Worm (Caenorhabditis elegans): Measurements from ENCODE around the gene cyp-35A4.
A peak's percentile ranks its signal among the peaks of the same experiment; 100 is the strongest.

The cyp-35A4 gene

DNA sequence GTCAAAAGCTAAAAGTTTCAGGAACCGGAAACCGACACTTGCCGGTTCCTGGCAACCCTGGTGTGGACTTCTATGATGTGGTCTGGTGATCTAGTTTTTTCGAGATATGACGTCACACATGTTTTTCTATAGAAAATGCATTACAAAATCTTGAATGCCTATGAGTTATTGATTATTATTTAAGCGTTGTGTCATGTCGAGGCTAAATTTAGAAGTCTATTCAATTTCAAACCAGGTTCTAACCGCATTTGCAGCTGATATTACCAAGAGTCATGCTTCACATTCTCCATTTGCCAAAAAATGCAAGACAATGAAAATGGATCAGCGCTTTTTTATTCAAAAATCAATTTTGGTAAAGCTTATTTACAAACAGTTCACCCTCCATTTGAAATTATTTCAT is 12.2 kb upstream of the cyp-35A4 start, which contains the start of gene K09D9.3:
Gene K09D9.3, plus strand, starts transcription at position 301 of the 400 bp plus-strand sequence.
- no peak for TF ChIP-seq dao-5 (tag; optimal IDR thresholded peaks at IDR 0.05)
- no peak for TF ChIP-seq him-1 (tag; optimal IDR thresholded peaks at IDR 0.05)
- no peak for TF ChIP-seq W03F9.2 (tag; optimal IDR thresholded peaks at IDR 0.05)

DNA sequence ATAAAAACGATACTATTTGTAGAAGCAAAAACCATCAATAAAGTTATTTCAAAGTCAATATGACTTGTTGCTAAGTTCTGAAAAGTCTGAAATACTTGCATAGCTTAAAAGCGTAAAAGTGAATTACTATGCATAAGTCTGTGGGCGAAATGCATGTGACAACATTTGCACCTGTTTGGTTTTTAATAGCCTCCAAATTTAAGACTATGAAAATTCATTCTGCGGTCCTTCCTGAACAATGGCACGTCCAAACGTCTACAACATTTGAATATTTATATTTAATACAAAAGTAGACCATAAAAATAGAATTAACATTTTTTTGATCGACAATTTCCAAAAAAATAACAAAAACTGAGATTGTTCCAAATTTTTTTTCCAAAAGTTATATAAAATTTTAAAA is 9.6 kb upstream of the cyp-35A4 start, which contains the start of gene K09D9.14:
Gene K09D9.14, minus strand, starts transcription at position 101 of the 400 bp plus-strand sequence.
- TF ChIP-seq dao-5 (tag; optimal IDR thresholded peaks at IDR 0.05) (no peak), W03F9.2 (tag; optimal IDR thresholded peaks at IDR 0.05) (no peak), him-1 (tag; optimal IDR thresholded peaks at IDR 0.05) (no peak)

DNA sequence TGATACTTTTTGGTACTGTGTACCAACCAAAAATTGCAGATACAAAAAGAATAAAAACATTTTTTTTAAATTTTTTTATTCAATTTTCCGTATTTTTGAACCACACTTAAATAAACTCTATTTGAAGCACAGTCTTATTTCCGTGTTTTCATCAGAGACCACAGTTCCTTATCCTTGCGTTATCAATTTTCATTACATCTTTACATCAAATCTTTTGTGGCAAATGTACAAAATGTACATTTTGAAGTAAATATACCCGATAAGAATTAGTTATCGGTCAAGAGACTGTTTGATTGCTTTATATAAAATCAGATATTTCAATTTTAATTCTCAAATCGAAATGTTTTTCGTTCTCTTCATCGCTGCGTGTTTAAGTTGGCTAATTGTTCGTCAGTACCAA is 9.1 kb upstream of the cyp-35A4 start, which contains the start of gene cyp-35A3:
Gene cyp-35A3, plus strand, starts transcription at position 301 of the 400 bp plus-strand sequence.
- TF ChIP-seq dao-5 (tag; optimal IDR thresholded peaks at IDR 0.05) (no peak), W03F9.2 (tag; optimal IDR thresholded peaks at IDR 0.05) (no peak), him-1 (tag; optimal IDR thresholded peaks at IDR 0.05) (no peak)

DNA sequence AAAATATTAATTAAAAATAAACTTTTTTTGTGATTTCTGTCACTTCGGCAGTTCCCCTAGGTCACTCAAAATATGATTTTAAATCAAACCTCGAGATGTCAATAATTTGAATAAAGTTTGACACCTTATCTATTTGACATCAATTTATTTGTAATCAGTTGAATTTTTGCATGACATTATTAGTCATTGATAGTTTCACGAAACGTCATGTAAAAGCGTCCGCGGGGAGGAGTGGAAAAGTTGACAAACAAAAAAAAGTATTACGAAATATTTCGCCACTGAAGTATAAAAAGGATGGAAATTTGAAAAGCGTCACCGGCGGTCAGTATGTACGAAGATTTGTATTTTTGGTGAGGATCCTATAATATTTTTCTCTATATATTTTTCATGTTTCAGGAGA is 6.6 kb upstream of the cyp-35A4 start, which contains the start of gene K09D9.1:
Gene K09D9.1, plus strand, starts transcription at position 271 of the 400 bp plus-strand sequence.
- TF ChIP-seq him-1 (tag; optimal IDR thresholded peaks at IDR 0.05) (no peak), W03F9.2 (tag; optimal IDR thresholded peaks at IDR 0.05) (no peak), dao-5 (tag; optimal IDR thresholded peaks at IDR 0.05) (no peak)

DNA sequence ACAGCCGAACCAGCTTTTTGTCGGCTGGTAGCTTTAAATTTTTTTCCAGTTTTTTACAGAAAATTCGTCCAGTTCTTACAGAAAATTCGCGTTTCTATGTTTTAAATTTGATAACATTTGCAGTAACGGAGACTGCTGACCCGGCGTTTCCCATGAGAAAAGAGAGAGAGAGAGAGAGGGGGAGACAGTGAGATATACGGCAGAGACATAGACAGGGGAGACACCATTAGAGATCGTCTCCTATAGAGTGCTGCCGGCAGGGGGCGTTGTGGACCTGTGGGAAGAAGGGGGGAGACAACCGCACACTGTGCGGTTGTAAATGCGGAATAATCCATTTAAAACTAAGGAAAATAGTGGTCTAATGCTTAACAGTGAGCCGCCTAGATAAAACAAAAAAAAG is 1.8 kb upstream of the cyp-35A4 start:
- no peak for TF ChIP-seq W03F9.2 (tag; optimal IDR thresholded peaks at IDR 0.05)
- TF ChIP-seq dao-5 (tag; optimal IDR thresholded peaks at IDR 0.05) = no peak
- TF ChIP-seq him-1 (tag; optimal IDR thresholded peaks at IDR 0.05) = no peak

DNA sequence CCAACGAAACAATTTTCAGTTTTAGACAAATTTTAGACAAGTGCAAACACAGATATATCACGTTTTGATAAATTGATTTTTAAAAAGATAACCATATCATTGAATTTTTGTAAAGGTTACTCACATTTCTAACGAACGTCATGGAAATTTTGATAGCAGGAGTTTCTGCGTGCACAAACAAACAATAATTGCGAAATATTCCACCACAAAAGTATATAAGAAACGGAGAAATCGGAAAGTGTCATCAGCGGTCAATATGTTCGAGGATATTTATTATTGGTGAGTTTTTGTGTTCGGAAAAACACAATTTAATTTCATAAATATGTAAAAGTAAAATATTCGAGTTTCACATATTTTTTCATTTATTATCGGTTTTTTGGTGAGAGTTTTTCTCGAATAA is 2.9 kb downstream of the cyp-35A4 start, which contains the start of gene C49G7.7:
Gene C49G7.7, plus strand, starts transcription at position 174 of the 400 bp plus-strand sequence.
- no peak for TF ChIP-seq dao-5 (tag; optimal IDR thresholded peaks at IDR 0.05)
- TF ChIP-seq W03F9.2 (tag; optimal IDR thresholded peaks at IDR 0.05) = no peak
- no peak for TF ChIP-seq him-1 (tag; optimal IDR thresholded peaks at IDR 0.05)

DNA sequence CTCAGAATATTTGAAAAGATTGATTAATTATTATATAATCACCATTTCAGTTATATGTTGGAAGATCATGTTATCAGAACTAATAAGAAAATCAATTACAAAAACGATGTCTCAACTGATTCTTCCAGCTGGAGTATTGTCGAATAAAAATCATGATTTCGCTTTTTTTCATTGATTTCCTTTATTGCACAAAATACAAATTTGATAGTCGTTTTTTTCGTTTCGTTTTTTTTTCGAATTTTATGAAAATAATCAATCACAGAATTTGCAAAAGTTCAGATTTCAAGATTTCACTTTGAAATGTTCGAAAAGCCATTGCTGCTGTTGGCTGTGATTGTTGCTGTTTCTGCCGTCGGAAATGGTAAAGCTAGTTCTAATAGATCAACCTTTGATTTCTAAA is 4.4 kb downstream of the cyp-35A4 start, which contains the start of gene C49G7.13:
Gene C49G7.13, plus strand, starts transcription at position 301 of the 400 bp plus-strand sequence.
- TF ChIP-seq him-1 (tag; optimal IDR thresholded peaks at IDR 0.05) = no peak
- TF ChIP-seq W03F9.2 (tag; optimal IDR thresholded peaks at IDR 0.05) = no peak
- no peak for TF ChIP-seq dao-5 (tag; optimal IDR thresholded peaks at IDR 0.05)

DNA sequence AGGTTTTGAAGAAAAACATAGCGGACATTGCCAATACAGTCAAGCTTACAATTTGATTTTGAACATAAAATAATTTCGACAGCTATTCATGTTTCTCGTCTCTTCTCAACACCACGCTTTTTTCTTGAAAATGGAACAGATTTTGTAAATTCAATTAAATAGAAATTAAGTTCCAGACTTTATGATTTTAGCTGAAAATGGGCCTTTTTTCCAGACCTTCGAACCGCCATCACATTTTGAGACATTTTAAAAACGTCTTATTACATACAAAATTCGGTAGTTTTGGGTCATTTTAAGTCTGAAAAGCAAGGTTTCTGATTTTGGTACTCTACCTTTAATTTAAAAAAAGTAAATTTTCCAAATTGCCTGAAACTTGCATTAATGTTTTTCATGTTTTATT is 6.7 kb downstream of the cyp-35A4 start, which contains the start of gene C49G7.12:
Gene C49G7.12, plus strand, starts transcription at position 301 of the 400 bp plus-strand sequence.
- TF ChIP-seq dao-5 (tag; optimal IDR thresholded peaks at IDR 0.05) (no peak), him-1 (tag; optimal IDR thresholded peaks at IDR 0.05) (no peak), W03F9.2 (tag; optimal IDR thresholded peaks at IDR 0.05) (no peak)

DNA sequence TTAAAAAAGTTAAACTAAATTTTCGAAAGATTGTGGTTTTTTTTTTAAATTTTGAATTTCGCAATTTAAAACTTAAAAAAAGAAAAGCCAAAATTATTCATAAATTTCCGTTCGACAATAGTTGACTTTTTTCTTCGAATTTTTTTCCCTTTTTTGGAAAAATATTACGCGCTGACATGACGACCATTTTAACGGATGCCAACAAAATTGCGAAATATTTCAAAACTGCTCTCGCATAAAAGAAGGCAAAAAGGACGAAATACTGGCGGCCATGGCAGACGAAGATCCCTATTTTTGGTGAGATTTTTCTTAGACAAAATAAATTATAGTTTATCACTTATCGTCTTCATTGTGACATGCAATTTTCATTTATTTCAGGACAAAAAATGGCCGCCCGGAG is 7.1 kb downstream of the cyp-35A4 start:
- TF ChIP-seq him-1 (tag; optimal IDR thresholded peaks at IDR 0.05) (no peak), W03F9.2 (tag; optimal IDR thresholded peaks at IDR 0.05) (no peak), dao-5 (tag; optimal IDR thresholded peaks at IDR 0.05) (no peak)

DNA sequence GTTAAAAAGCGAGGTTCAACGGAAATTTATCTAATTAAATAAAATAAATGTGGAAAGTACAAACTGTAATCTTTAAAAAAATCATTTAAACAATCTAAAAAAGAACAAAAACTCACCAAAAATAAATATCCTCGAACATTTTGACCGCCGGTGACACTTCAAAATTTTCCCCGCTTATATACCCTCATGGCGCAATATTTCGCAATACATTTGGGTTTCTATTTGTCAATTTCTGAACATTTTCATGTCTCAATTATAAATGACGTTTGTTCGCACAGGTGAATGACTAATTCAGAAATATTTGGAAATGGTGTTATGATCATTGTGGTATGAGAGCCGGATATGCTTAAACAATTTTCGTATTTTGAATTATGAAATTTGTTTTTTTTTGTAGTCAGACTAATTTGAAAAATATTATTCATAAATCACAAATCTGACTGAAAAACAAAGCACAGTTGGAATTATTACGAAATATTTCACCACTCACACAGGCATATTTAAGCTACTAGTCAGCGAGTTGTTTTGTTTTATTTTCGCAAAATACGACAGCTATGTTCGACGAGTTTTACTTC is 10.5 kb downstream of the cyp-35A4 start, which contains the start of the genes C49G7.10 and irg-2:
Gene C49G7.10, minus strand, starts transcription at position 169 of the 572 bp plus-strand sequence.
Gene irg-2, plus strand, starts transcription at position 329 of the 572 bp plus-strand sequence.
- TF ChIP-seq dao-5 (tag; optimal IDR thresholded peaks at IDR 0.05) (no peak), W03F9.2 (tag; optimal IDR thresholded peaks at IDR 0.05) (peak; percentile 18)

DNA sequence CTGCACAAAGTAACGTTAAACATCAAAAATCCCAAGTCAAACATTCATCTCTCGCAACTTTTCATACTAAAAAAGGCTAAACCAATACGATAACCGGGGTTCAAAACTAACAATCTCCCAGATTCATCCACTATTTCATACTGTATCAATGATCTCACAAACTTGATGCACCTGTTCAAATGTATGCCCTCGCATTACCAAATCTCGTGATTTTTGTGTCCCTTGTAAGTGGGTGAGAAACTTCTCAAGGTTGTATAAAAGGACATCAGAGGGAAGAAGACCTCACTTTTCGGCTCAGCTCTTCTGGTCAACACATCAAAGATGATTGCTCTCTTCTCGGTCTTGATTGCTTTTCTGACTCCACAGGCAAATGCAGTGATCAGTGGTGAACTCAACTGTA is 12.2 kb downstream of the cyp-35A4 start, which contains the start of gene phat-3:
Gene phat-3, plus strand, starts transcription at position 301 of the 400 bp plus-strand sequence.
- no peak for TF ChIP-seq dao-5 (tag; optimal IDR thresholded peaks at IDR 0.05)
- TF ChIP-seq him-1 (tag; optimal IDR thresholded peaks at IDR 0.05) = no peak
- TF ChIP-seq W03F9.2 (tag; optimal IDR thresholded peaks at IDR 0.05) = no peak

DNA sequence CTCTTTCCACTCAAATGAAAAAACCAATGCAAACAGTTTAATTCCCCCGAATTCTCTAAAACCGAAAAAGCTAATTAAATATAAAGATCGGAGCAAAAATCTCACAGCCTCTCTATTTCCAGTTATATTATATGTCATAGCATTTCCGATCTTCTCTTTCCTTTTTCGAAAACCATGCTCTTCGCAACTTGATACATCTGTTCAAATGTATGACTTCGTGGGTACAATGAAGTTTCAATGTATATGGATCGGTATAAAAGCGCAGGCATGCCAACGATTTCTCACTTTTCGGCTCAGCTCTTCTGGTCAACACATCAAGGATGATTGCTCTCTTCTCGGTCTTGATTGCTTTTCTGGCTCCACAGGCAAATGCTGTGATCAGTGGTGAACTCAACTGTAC is 14.7 kb downstream of the cyp-35A4 start, which contains the start of gene phat-7:
Gene phat-7, plus strand, starts transcription at position 301 of the 400 bp plus-strand sequence.
- TF ChIP-seq him-1 (tag; optimal IDR thresholded peaks at IDR 0.05) = no peak
- TF ChIP-seq dao-5 (tag; optimal IDR thresholded peaks at IDR 0.05) = no peak
- TF ChIP-seq W03F9.2 (tag; optimal IDR thresholded peaks at IDR 0.05) = no peak

DNA sequence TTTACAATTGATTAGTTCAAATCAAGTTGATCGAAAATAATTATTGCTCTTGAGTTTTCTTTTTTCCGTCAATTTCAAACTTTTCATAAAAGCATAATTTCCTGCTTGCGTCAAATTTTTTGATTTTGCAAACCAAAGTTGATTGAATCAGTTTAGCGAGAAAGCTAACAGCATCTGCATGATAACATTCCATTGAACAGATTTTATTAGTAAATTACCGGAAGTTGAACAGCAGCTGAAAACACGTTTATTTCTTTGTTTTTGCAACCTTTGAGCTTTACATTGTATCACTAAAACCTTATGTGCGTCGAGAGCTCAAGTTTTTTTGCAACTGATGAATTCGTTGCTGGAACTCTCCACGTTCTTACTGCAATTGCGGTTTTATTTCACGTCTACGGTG is 16.1 kb downstream of the cyp-35A4 start, which contains the start of gene srh-169:
Gene srh-169, plus strand, starts transcription at position 301 of the 400 bp plus-strand sequence.
- TF ChIP-seq W03F9.2 (tag; optimal IDR thresholded peaks at IDR 0.05) (no peak), dao-5 (tag; optimal IDR thresholded peaks at IDR 0.05) (no peak), him-1 (tag; optimal IDR thresholded peaks at IDR 0.05) (no peak)

DNA sequence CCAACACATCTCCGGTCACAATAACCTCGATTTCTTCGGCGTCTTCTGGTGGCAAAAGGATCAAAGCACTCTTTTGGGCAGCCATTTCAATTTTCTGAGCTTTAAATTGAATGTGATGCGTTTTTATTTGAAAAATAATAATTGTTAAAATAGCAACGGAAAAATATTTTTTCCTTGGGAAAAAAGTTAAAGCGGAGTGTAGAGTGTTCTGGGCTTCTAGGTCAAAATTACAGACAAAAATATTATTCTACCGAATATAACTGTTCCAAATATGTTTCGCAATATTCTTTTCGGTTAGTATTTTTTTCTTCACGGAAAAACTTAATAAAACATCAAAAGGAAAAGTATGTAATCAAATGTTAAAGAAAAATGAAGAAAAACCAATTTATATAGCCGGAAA is 23.6 kb downstream of the cyp-35A4 start, which contains the start of gene djr-1.2:
Gene djr-1.2, minus strand, starts transcription at position 101 of the 400 bp plus-strand sequence.
- TF ChIP-seq dao-5 (tag; optimal IDR thresholded peaks at IDR 0.05) = no peak
- no peak for TF ChIP-seq W03F9.2 (tag; optimal IDR thresholded peaks at IDR 0.05)
- no peak for TF ChIP-seq him-1 (tag; optimal IDR thresholded peaks at IDR 0.05)
